Worm (Caenorhabditis elegans) whole organism, early embryonic: ENCODE data around the gene exos-2.

Experiments
- B0310.2 ChIP-seq: sonication (generic microtip); optimal IDR thresholded peaks from 2 replicates; lab custom pipeline; 2016; ENCODE audit warnings: mild to moderate bottlenecking, missing genetic modification characterization, missing compliant biosample characterization
- F13C5.2 ChIP-seq: sonication (generic microtip); optimal IDR thresholded peaks from 2 replicates; lab custom pipeline; 2017; ENCODE audit warnings: mild to moderate bottlenecking, missing genetic modification characterization, inconsistent platforms, missing compliant biosample characterization
- ama-1 ChIP-seq: fragments of 150-350 bp; optimal IDR thresholded peaks from 2 replicates; lab custom pipeline; 2014
- ceh-13 ChIP-seq: fragments of 200-800 bp; sonication (Bioruptor generic); optimal IDR thresholded peaks from 2 replicates; lab custom pipeline; 2018; ENCODE audit warnings: mild to moderate bottlenecking, missing genetic modification characterization, missing compliant biosample characterization
- ceh-36 ChIP-seq: sonication (generic microtip); optimal IDR thresholded peaks from 2 replicates; lab custom pipeline; 2016; ENCODE audit warnings: missing genetic modification characterization, inconsistent platforms, missing compliant biosample characterization
- ets-7 ChIP-seq: sonication (generic microtip); optimal IDR thresholded peaks from 2 replicates; lab custom pipeline; 2016; ENCODE audit warnings: missing genotype, missing genetic modification characterization, missing compliant biosample characterization
- flt-1 ChIP-seq: fragments of 200-800 bp; sonication (Bioruptor generic); IDR thresholded peaks from 2 replicates; pipeline ENCODE4 v1.3.6; 2022; ENCODE audit warnings: missing genetic modification characterization, missing compliant biosample characterization
- hmbx-1 ChIP-seq: sonication (generic microtip); optimal IDR thresholded peaks from 2 replicates; lab custom pipeline; 2016; ENCODE audit warnings: mild to moderate bottlenecking, missing genetic modification characterization, missing compliant biosample characterization
- hmg-4 ChIP-seq: fragments of 200-800 bp; sonication (Bioruptor generic); optimal IDR thresholded peaks from 2 replicates; lab custom pipeline; 2018; ENCODE audit warnings: mild to moderate bottlenecking, missing genetic modification characterization, missing compliant biosample characterization
- pes-1 ChIP-seq: fragments of 200-800 bp; sonication (Bioruptor generic); IDR thresholded peaks from 2 replicates; pipeline ENCODE4 v1.3.6; 2022; ENCODE audit warnings: missing genetic modification reagents, missing genetic modification characterization, missing compliant biosample characterization
- scrt-1 ChIP-seq: fragments of 200-800 bp; sonication (Bioruptor generic); IDR thresholded peaks from 2 replicates; pipeline ENCODE4 v1.3.6; 2022; ENCODE audit warnings: missing genetic modification characterization, missing compliant biosample characterization
- sea-1 ChIP-seq: fragments of 200-800 bp; sonication (Bioruptor generic); conservative IDR thresholded peaks from 2 replicates; pipeline ENCODE4 v1.3.6; 2022; ENCODE audit warnings: missing genetic modification characterization, missing compliant biosample characterization
- tbx-11 ChIP-seq: fragments of 200-800 bp; sonication (Bioruptor generic); IDR thresholded peaks from 2 replicates; pipeline ENCODE4 v1.3.6; 2022; ENCODE audit warnings: missing genetic modification characterization, missing compliant biosample characterization
- tbx-37 ChIP-seq: fragments of 200-800 bp; sonication (Bioruptor generic); conservative IDR thresholded peaks from 2 replicates; pipeline ENCODE4 v1.3.6; 2022; ENCODE audit warnings: missing genetic modification reagents, missing genetic modification characterization, missing compliant biosample characterization

DNA sequence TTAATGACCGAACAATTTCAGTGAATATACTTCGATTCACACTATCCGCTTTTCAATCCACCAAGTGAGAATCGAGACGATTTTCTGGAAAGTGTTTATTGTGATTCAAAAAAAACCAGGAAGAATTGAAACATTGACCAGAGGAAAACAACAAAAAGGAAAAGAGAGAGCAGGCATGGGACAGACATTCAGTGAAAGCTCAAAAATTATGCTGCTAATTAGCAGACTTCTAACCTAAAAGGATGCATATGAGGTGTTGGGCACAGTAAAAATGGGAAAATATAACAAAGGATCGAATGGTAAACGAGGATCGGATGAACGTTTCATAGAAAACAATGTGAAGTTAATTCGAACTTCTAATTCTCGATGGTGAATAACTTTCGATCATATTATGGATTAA is 2.3 kb downstream of the exos-2 start:
- TF ChIP-seq ets-7 (tag; lab: Kevin White, UChicago), result no peak
- no peak for TF ChIP-seq sea-1
- no peak for TF ChIP-seq ama-1 (lab: Kevin White, UChicago)
- TF ChIP-seq hmg-4 (GFP tag; lab: Kevin White, UChicago), result no peak
- no peak for TF ChIP-seq ceh-36 (tag; lab: Kevin White, UChicago)
- no peak for TF ChIP-seq tbx-37 (GFP tag; lab: Robert Waterston, UW)
- TF ChIP-seq flt-1, result no peak
- TF ChIP-seq B0310.2, result no peak
- TF ChIP-seq tbx-11, result no peak
- TF ChIP-seq pes-1 (GFP tag; lab: Robert Waterston, UW), result no peak
- no peak for TF ChIP-seq F13C5.2
- TF ChIP-seq hmbx-1, result no peak
- TF ChIP-seq ceh-13, result no peak
- TF ChIP-seq scrt-1 (GFP tag; lab: Robert Waterston, UW), result no peak
